Fruit fly (Drosophila melanogaster) whole organism, adult: ENCODE measurements around the gene Rbp.
A peak's percentile ranks its signal among the peaks of the same experiment; 100 is the strongest.

Experiments used
- CG11617 ChIP-seq: fragments of 200-800 bp; sonication (Bioruptor generic); optimal IDR thresholded peaks from 2 replicates; lab custom pipeline; 2017; ENCODE audit warnings: mild to moderate bottlenecking, missing biosample characterization, missing genetic modification reagents, missing genetic modification characterization
- CG12768 ChIP-seq: fragments of 200-800 bp; sonication (Bioruptor generic); optimal IDR thresholded peaks from 2 replicates; lab custom pipeline; 2017; ENCODE audit warnings: missing biosample characterization, missing genetic modification characterization, mild to moderate bottlenecking, moderate library complexity, missing genetic modification reagents
- CG14711 ChIP-seq: fragments of 200-800 bp; sonication (Bioruptor generic); optimal IDR thresholded peaks from 2 replicates; lab custom pipeline; 2018; ENCODE audit warnings: missing biosample characterization, mild to moderate bottlenecking, missing genetic modification characterization, moderate library complexity
- CG1620 ChIP-seq: fragments of 200-800 bp; sonication (Bioruptor generic); optimal IDR thresholded peaks from 2 replicates; lab custom pipeline; 2016; ENCODE audit warnings: missing biosample characterization, missing genetic modification characterization
- CG33017 ChIP-seq: fragments of 200-800 bp; sonication (Bioruptor generic); optimal IDR thresholded peaks from 2 replicates; lab custom pipeline; 2018; ENCODE audit warnings: missing biosample characterization, mild to moderate bottlenecking, missing genetic modification characterization, moderate library complexity
- CG5204 ChIP-seq: fragments of 200-800 bp; sonication (Bioruptor generic); optimal IDR thresholded peaks from 2 replicates; lab custom pipeline; 2016; ENCODE audit warnings: missing biosample characterization, missing genetic modification characterization
- CG7045 ChIP-seq: fragments of 200-800 bp; sonication (Bioruptor generic); optimal IDR thresholded peaks from 2 replicates; lab custom pipeline; 2017; ENCODE audit warnings: missing biosample characterization, mild to moderate bottlenecking, missing genetic modification characterization
- CG7101 ChIP-seq: fragments of 200-800 bp; sonication (Bioruptor generic); optimal IDR thresholded peaks from 2 replicates; lab custom pipeline; 2018; ENCODE audit warnings: missing biosample characterization, mild to moderate bottlenecking, missing genetic modification characterization, moderate library complexity
- Clk ChIP-seq: fragments of 200-800 bp; sonication (Bioruptor generic); optimal IDR thresholded peaks from 2 replicates; lab custom pipeline; 2017; ENCODE audit warnings: missing biosample characterization, missing genetic modification characterization
- Crg-1 ChIP-seq: fragments of 200-800 bp; sonication (Bioruptor generic); optimal IDR thresholded peaks from 2 replicates; lab custom pipeline; 2016; ENCODE audit warnings: missing biosample characterization, missing genetic modification characterization
- Mnt ChIP-seq: fragments of 200-800 bp; sonication (Bioruptor generic); optimal IDR thresholded peaks from 2 replicates; lab custom pipeline; 2016; ENCODE audit warnings: missing biosample characterization, mild to moderate bottlenecking, missing genetic modification characterization
- bab1 ChIP-seq: fragments of 200-800 bp; sonication (Bioruptor generic); optimal IDR thresholded peaks from 3 replicates; lab custom pipeline; 2019; ENCODE audit warnings: missing biosample characterization, mild to moderate bottlenecking, missing genetic modification characterization, moderate library complexity
- cic ChIP-seq: fragments of 200-800 bp; sonication (Bioruptor generic); optimal IDR thresholded peaks from 2 replicates; lab custom pipeline; 2017; ENCODE audit warnings: missing biosample characterization, mild to moderate bottlenecking, missing genetic modification characterization, moderate library complexity
- cnc ChIP-seq, 2 experiments: fragments of >200 bp; optimal IDR thresholded peaks; 2 replicates each; lab custom pipeline; 2017
- kay ChIP-seq: fragments of 200-800 bp; sonication (Bioruptor generic); peaks from one replicate; lab custom pipeline; 2016; ENCODE audit warnings: missing biosample characterization, missing genetic modification characterization, borderline replicate concordance
- ovo ChIP-seq: fragments of 200-800 bp; sonication (Bioruptor generic); optimal IDR thresholded peaks from 2 replicates; lab custom pipeline; 2016; ENCODE audit warnings: missing biosample characterization, missing genetic modification characterization
- pad ChIP-seq: fragments of 200-800 bp; sonication (Bioruptor generic); optimal IDR thresholded peaks from 3 replicates; lab custom pipeline; 2017; ENCODE audit warnings: missing biosample characterization, missing genetic modification characterization, mild to moderate bottlenecking, moderate library complexity, missing genetic modification reagents
- tj ChIP-seq: fragments of 200-800 bp; sonication (Bioruptor generic); optimal IDR thresholded peaks from 3 replicates; lab custom pipeline; 2017; ENCODE audit warnings: missing biosample characterization, mild to moderate bottlenecking, missing genetic modification characterization, moderate library complexity
- toe ChIP-seq: fragments of 200-800 bp; sonication (Bioruptor generic); optimal IDR thresholded peaks from 2 replicates; lab custom pipeline; 2016; ENCODE audit warnings: missing biosample characterization, missing genetic modification characterization

The Rbp gene

dm6 chr3R:15431142-15431541, 56.7 kb downstream of the Rbp start:
- no peak for TF ChIP-seq CG14711
- TF ChIP-seq pad (GFP tag; lab: Kevin White, UChicago) = no peak
- TF ChIP-seq cnc (optimal IDR thresholded peaks at IDR 0.05; lab: Kevin White, UChicago) = no peak
- no peak for TF ChIP-seq CG1620 (GFP tag; lab: Kevin White, UChicago)
- TF ChIP-seq toe (GFP tag; lab: Kevin White, UChicago) = no peak

dm6 chr3R:15433340-15433945, 59.0 kb downstream of the Rbp start:
- no peak for TF ChIP-seq CG7045
- no peak for TF ChIP-seq CG12768 (GFP tag; lab: Kevin White, UChicago)
- TF ChIP-seq Mnt (GFP tag; lab: Kevin White, UChicago) = no peak
- no peak for TF ChIP-seq CG14711
- TF ChIP-seq CG1620 (GFP tag; lab: Kevin White, UChicago) = no peak
- TF ChIP-seq CG7101 (tag; lab: Kevin White, UChicago) = no peak
- TF ChIP-seq Crg-1 (GFP tag; lab: Kevin White, UChicago) = no peak
- no peak for TF ChIP-seq Clk
- no peak for TF ChIP-seq cic (GFP tag; lab: Kevin White, UChicago)
- TF ChIP-seq kay (GFP tag; lab: Kevin White, UChicago) = no peak
- TF ChIP-seq CG11617 (GFP tag; lab: Kevin White, UChicago) = no peak
- no peak for TF ChIP-seq pad (GFP tag; lab: Kevin White, UChicago)
- no peak for TF ChIP-seq tj (GFP tag; lab: Kevin White, UChicago)
- TF ChIP-seq bab1 (GFP tag; lab: Kevin White, UChicago) = no peak
- no peak for TF ChIP-seq toe (GFP tag; lab: Kevin White, UChicago)

dm6 chr3R:15434676-15435075, 60.2 kb downstream of the Rbp start, which contains the start of gene CG6118:
CG6118 (minus strand) TSS chr3R:15434738.
- no peak for TF ChIP-seq toe (GFP tag; lab: Kevin White, UChicago)
- TF ChIP-seq CG5204 (GFP tag; lab: Kevin White, UChicago) = no peak

- TF ChIP-seq Mnt (GFP tag; lab: Kevin White, UChicago) = no peak
These were observed 62.4 kb downstream of the Rbp start for dm6 chr3R:15436799-15437198.

dm6 chr3R:15437458-15438414, 63.3 kb downstream of the Rbp start:
- TF ChIP-seq ovo (GFP tag; lab: Kevin White, UChicago) = no peak
- TF ChIP-seq bab1 (GFP tag; lab: Kevin White, UChicago) = no peak
- no peak for TF ChIP-seq pad (GFP tag; lab: Kevin White, UChicago)

- TF ChIP-seq Clk = no peak
These were observed 65.2 kb downstream of the Rbp start, which contains the start of gene Act88F for dm6 chr3R:15439669-15440068. Act88F (plus strand) TSS chr3R:15439969.

- TF ChIP-seq toe (GFP tag; lab: Kevin White, UChicago) (no peak), cnc (optimal IDR thresholded peaks at IDR 0.05; lab: Kevin White, UChicago) (no peak), CG33017 (tag; lab: Kevin White, UChicago) (no peak), CG5204 (GFP tag; lab: Kevin White, UChicago) (no peak), CG1620 (GFP tag; lab: Kevin White, UChicago) (no peak), CG11617 (GFP tag; lab: Kevin White, UChicago) (no peak), cic (GFP tag; lab: Kevin White, UChicago) (peak; percentile 7), tj (GFP tag; lab: Kevin White, UChicago) (no peak)
These were observed 71.7 kb downstream of the Rbp start for dm6 chr3R:15446149-15446548.

- TF ChIP-seq cnc (optimal IDR thresholded peaks at IDR 0.05; lab: Kevin White, UChicago) (no peak), CG11617 (GFP tag; lab: Kevin White, UChicago) (no peak), CG12768 (GFP tag; lab: Kevin White, UChicago) (no peak)
These were observed 73.4 kb downstream of the Rbp start for dm6 chr3R:15447791-15448190.
